Worm (Caenorhabditis elegans): ENCODE results near the gene D2062.1.
"Not testable (repeated sequence)": the region's sequence is repeated elsewhere in the genome, so short reads cannot be mapped to it uniquely, and the experiment has no call there.

DNA sequence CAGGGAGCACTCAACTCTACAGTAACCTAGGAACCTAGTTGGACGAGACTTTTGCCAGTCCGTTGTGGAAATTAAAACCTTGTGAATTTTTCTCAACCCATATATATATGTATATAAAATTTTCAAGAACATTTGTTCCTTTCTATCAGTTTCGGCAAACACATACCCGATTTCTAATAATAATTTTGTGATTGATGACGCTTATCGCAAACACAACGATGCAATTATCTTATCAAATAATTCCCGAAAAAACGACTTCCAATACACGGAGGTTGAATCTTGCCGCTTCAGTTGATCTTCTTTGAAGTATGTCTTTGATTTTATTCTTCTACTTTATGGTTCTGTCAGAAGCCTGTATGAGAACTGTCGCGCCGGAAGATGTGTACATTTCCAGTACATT lies 33.8 kb downstream of the D2062.1 start, which contains the start of gene F22E5.2:
- not testable (repeated sequence) for TF ChIP-seq Y53F4B.3 (GFP tag; IDR thresholded peaks at IDR 0.05); ets-4 (GFP tag; optimal IDR thresholded peaks at IDR 0.05); fkh-3 (tag; optimal IDR thresholded peaks at IDR 0.05)

Measured in whole organism, young adult.